Worm (Caenorhabditis elegans) whole organism, L1 larva: ENCODE measurements around the gene Y43F8B.23.

Experiments used
- egl-27 ChIP-seq, 2 experiments: fragments of 150-350 bp in 1 of 2; sonication (generic microtip); optimal IDR thresholded peaks; 3 replicates each; lab custom pipeline; 2017 to 2018; ENCODE audit warnings: missing biosample characterization in 2 of 2, missing genetic modification characterization in 2 of 2, missing genetic modification reagents in 2 of 2
- elt-3 ChIP-seq, 6 experiments: fragments of 150-350 bp in 1 of 6; sonication (generic microtip); optimal IDR thresholded peaks; 2 replicates each; lab custom pipeline; 2017 to 2018; ENCODE audit warnings: missing biosample characterization in 6 of 6, missing genetic modification characterization in 6 of 6, inconsistent platforms in 1 of 6
- hpl-2 ChIP-seq: fragments of 150-350 bp; optimal IDR thresholded peaks from 2 replicates; lab custom pipeline; 2014; ENCODE audit warnings: missing biosample characterization, missing genetic modification reagents, missing genetic modification characterization
- irx-1 ChIP-seq: sonication (generic microtip); optimal IDR thresholded peaks from 2 replicates; lab custom pipeline; 2016; ENCODE audit warnings: missing genetic modification characterization, missing compliant biosample characterization
- mep-1 ChIP-seq: fragments of 150-350 bp; optimal IDR thresholded peaks from 2 replicates; lab custom pipeline; 2014; ENCODE audit warnings: missing biosample characterization, missing genetic modification characterization
- nhr-237 ChIP-seq: fragments of 150-350 bp; optimal IDR thresholded peaks from 2 replicates; lab custom pipeline; 2014; ENCODE audit warnings: missing biosample characterization, missing genetic modification characterization
- pqm-1 ChIP-seq: sonication (generic microtip); optimal IDR thresholded peaks from 3 replicates; lab custom pipeline; 2017; ENCODE audit warnings: missing biosample characterization, missing genetic modification characterization
- skn-1 ChIP-seq: fragments of 150-350 bp; optimal IDR thresholded peaks from 2 replicates; lab custom pipeline; 2014; ENCODE audit warnings: missing biosample characterization, missing genetic modification characterization
- sptf-1 ChIP-seq: fragments of 150-350 bp; optimal IDR thresholded peaks from 2 replicates; lab custom pipeline; 2014; ENCODE audit warnings: missing biosample characterization, missing genetic modification characterization
- unc-130 ChIP-seq: fragments of 150-350 bp; optimal IDR thresholded peaks from 2 replicates; lab custom pipeline; 2017; ENCODE audit warnings: missing biosample characterization, missing genetic modification characterization, inconsistent platforms
- unc-86 ChIP-seq: sonication (generic microtip); optimal IDR thresholded peaks from 2 replicates; lab custom pipeline; 2016; ENCODE audit warnings: missing genetic modification characterization, missing compliant biosample characterization

ce11 chrV:19512260-19512947 is 45.0 kb upstream of the Y43F8B.23 start, which contains the start of gene Y43F8B.19:
- TF ChIP-seq egl-27 (tag; optimal IDR thresholded peaks at IDR 0.05; lab: Kevin White, UChicago) (no peak), irx-1 (tag; lab: Kevin White, UChicago) (no peak), unc-86 (tag; lab: Kevin White, UChicago) (no peak), elt-3 (tag; optimal IDR thresholded peaks at IDR 0.05; lab: Kevin White, UChicago) (no peak), skn-1 (tag; lab: Kevin White, UChicago) (no peak), sptf-1 (tag; lab: Kevin White, UChicago) (no peak), nhr-237 (tag; lab: Kevin White, UChicago) (no peak), unc-130 (tag; lab: Kevin White, UChicago) (no peak), pqm-1 (no peak), hpl-2 (no peak), mep-1 (tag; lab: Kevin White, UChicago) (no peak)
